Worm (Caenorhabditis elegans) whole organism, late embryonic: ENCODE measurements around the gene ptr-19.

ENCODE experiments used
- C08G9.2 ChIP-seq: sonication (generic microtip); optimal IDR thresholded peaks from 2 replicates; lab custom pipeline; 2016; ENCODE audit warnings: mild to moderate bottlenecking, missing genetic modification characterization, moderate library complexity, missing compliant biosample characterization
- F13H6.1 ChIP-seq: sonication (generic microtip); optimal IDR thresholded peaks from 2 replicates; lab custom pipeline; 2016; ENCODE audit warnings: missing genetic modification characterization, missing compliant biosample characterization
- K02D7.2 ChIP-seq: sonication (generic microtip); optimal IDR thresholded peaks from 2 replicates; lab custom pipeline; 2017; ENCODE audit warnings: mild to moderate bottlenecking, missing genetic modification characterization, missing compliant biosample characterization
- T23F11.4 ChIP-seq: fragments of 200-800 bp; sonication (Bioruptor generic); optimal IDR thresholded peaks from 2 replicates; lab custom pipeline; 2018; ENCODE audit warnings: mild to moderate bottlenecking, missing genetic modification characterization, missing compliant biosample characterization
- Y22D7AL.16 ChIP-seq: sonication (generic microtip); optimal IDR thresholded peaks from 2 replicates; lab custom pipeline; 2016; ENCODE audit warnings: missing genetic modification characterization, missing compliant biosample characterization
- ahr-1 ChIP-seq: sonication (generic microtip); optimal IDR thresholded peaks from 2 replicates; lab custom pipeline; 2016; ENCODE audit warnings: missing genetic modification characterization, missing compliant biosample characterization
- ceh-18 ChIP-seq: sonication (generic microtip); optimal IDR thresholded peaks from 2 replicates; lab custom pipeline; 2016; ENCODE audit warnings: missing genetic modification characterization, missing compliant biosample characterization
- ceh-19 ChIP-seq: fragments of 200-800 bp; sonication (Bioruptor generic); optimal IDR thresholded peaks from 2 replicates; lab custom pipeline; 2018; ENCODE audit warnings: mild to moderate bottlenecking, missing genetic modification characterization, missing compliant biosample characterization
- ceh-22 ChIP-seq: sonication (generic microtip); optimal IDR thresholded peaks from 2 replicates; lab custom pipeline; 2017; ENCODE audit warnings: missing biosample characterization, missing genetic modification characterization
- ceh-24 ChIP-seq: sonication (generic microtip); optimal IDR thresholded peaks from 2 replicates; lab custom pipeline; 2016; ENCODE audit warnings: mild to moderate bottlenecking, missing genetic modification characterization, missing compliant biosample characterization
- ceh-30 ChIP-seq: fragments of 150-350 bp; optimal IDR thresholded peaks from 2 replicates; lab custom pipeline; 2014; ENCODE audit warnings: missing biosample characterization, missing genetic modification characterization
- ceh-34 ChIP-seq: sonication (generic microtip); optimal IDR thresholded peaks from 2 replicates; lab custom pipeline; 2016; ENCODE audit warnings: mild to moderate bottlenecking, missing genetic modification characterization, missing compliant biosample characterization
- ceh-45 ChIP-seq: fragments of 200-800 bp; sonication (Bioruptor generic); IDR thresholded peaks from 2 replicates; pipeline ENCODE4 v1.3.6; 2022; ENCODE audit warnings: missing genetic modification reagents, missing genetic modification characterization, missing compliant biosample characterization
- ceh-48 ChIP-seq: sonication (generic microtip); optimal IDR thresholded peaks from 2 replicates; lab custom pipeline; 2016; ENCODE audit warnings: missing genetic modification characterization, inconsistent platforms, missing compliant biosample characterization
- ceh-6 ChIP-seq: fragments of 200-800 bp; sonication (Bioruptor generic); optimal IDR thresholded peaks from 2 replicates; lab custom pipeline; 2018; ENCODE audit warnings: mild to moderate bottlenecking, missing genetic modification characterization, missing compliant biosample characterization
- ceh-9 ChIP-seq: sonication (generic microtip); optimal IDR thresholded peaks from 2 replicates; lab custom pipeline; 2016; ENCODE audit warnings: mild to moderate bottlenecking, missing genetic modification characterization, inconsistent platforms, missing compliant biosample characterization
- che-1 ChIP-seq: sonication (generic microtip); optimal IDR thresholded peaks from 2 replicates; lab custom pipeline; 2016; ENCODE audit warnings: mild to moderate bottlenecking, missing genetic modification characterization, missing compliant biosample characterization
- dmd-4 ChIP-seq: sonication (generic microtip); optimal IDR thresholded peaks from 2 replicates; lab custom pipeline; 2016; ENCODE audit warnings: borderline replicate concordance, missing genetic modification characterization, missing compliant biosample characterization
- dve-1 ChIP-seq: sonication (generic microtip); optimal IDR thresholded peaks from 2 replicates; lab custom pipeline; 2017; ENCODE audit warnings: antibody characterized with exemption, mild to moderate bottlenecking, missing genetic modification characterization, missing compliant biosample characterization
- elt-4 ChIP-seq: sonication (generic microtip); optimal IDR thresholded peaks from 2 replicates; lab custom pipeline; 2016; ENCODE audit warnings: missing genetic modification characterization, missing compliant biosample characterization
- fkh-10 ChIP-seq: fragments of 150-350 bp; optimal IDR thresholded peaks from 2 replicates; lab custom pipeline; 2014; ENCODE audit warnings: missing biosample characterization, missing genetic modification reagents, missing genetic modification characterization
- fkh-6 ChIP-seq: sonication (generic microtip); optimal IDR thresholded peaks from 2 replicates; lab custom pipeline; 2016; ENCODE audit warnings: missing genetic modification characterization, missing compliant biosample characterization
- gmeb-2 ChIP-seq: sonication (generic microtip); optimal IDR thresholded peaks from 2 replicates; lab custom pipeline; 2016; ENCODE audit warnings: missing genetic modification characterization, inconsistent platforms, missing compliant biosample characterization
- hlh-15 ChIP-seq: sonication (generic microtip); optimal IDR thresholded peaks from 2 replicates; lab custom pipeline; 2016; ENCODE audit warnings: missing genetic modification characterization, missing compliant biosample characterization
- hlh-30 ChIP-seq: sonication (generic microtip); optimal IDR thresholded peaks from 2 replicates; lab custom pipeline; 2017; ENCODE audit warnings: antibody characterized with exemption, missing genetic modification characterization, missing compliant biosample characterization; ENCODE audit not compliant: insufficient read depth
- hlh-8 ChIP-seq: sonication (generic microtip); optimal IDR thresholded peaks from 2 replicates; lab custom pipeline; 2016; ENCODE audit warnings: missing genotype, missing genetic modification characterization, missing compliant biosample characterization
- lin-11 ChIP-seq: fragments of 200-800 bp; sonication (Bioruptor generic); optimal IDR thresholded peaks from 2 replicates; lab custom pipeline; 2018; ENCODE audit warnings: mild to moderate bottlenecking, missing genetic modification characterization, missing compliant biosample characterization
- madf-2 ChIP-seq: sonication (generic microtip); optimal IDR thresholded peaks from 2 replicates; lab custom pipeline; 2017; ENCODE audit warnings: missing genetic modification characterization, missing compliant biosample characterization
- mec-3 ChIP-seq: sonication (generic microtip); optimal IDR thresholded peaks from 2 replicates; lab custom pipeline; 2016; ENCODE audit warnings: borderline replicate concordance, missing genetic modification characterization, missing compliant biosample characterization
- nhr-11 ChIP-seq: fragments of 150-350 bp; optimal IDR thresholded peaks from 2 replicates; lab custom pipeline; 2014; ENCODE audit warnings: missing biosample characterization, missing genetic modification characterization
- npax-4 ChIP-seq: sonication (generic microtip); optimal IDR thresholded peaks from 2 replicates; lab custom pipeline; 2016; ENCODE audit warnings: missing genetic modification characterization, missing compliant biosample characterization
- odd-2 ChIP-seq: sonication (generic microtip); optimal IDR thresholded peaks from 2 replicates; lab custom pipeline; 2017; ENCODE audit warnings: antibody characterized with exemption, mild to moderate bottlenecking, missing genetic modification characterization, missing compliant biosample characterization
- pat-9 ChIP-seq: fragments of 200-800 bp; sonication (Bioruptor generic); optimal IDR thresholded peaks from 2 replicates; lab custom pipeline; 2018; ENCODE audit warnings: mild to moderate bottlenecking, missing genetic modification characterization, moderate library complexity, missing compliant biosample characterization
- pax-1 ChIP-seq: fragments of 150-350 bp; optimal IDR thresholded peaks from 2 replicates; lab custom pipeline; 2014; ENCODE audit warnings: missing biosample characterization, missing genetic modification characterization
- pha-2 ChIP-seq: sonication (generic microtip); optimal IDR thresholded peaks from 2 replicates; lab custom pipeline; 2017; ENCODE audit warnings: mild to moderate bottlenecking, missing genetic modification characterization, missing compliant biosample characterization
- pha-4 ChIP-seq: fragments of 150-350 bp; optimal IDR thresholded peaks from 2 replicates; lab custom pipeline; 2018; ENCODE audit warnings: missing biosample characterization, missing genetic modification reagents, missing genetic modification characterization
- pqm-1 ChIP-seq: sonication (generic microtip); optimal IDR thresholded peaks from 2 replicates; lab custom pipeline; 2016; ENCODE audit warnings: missing genetic modification characterization, missing compliant biosample characterization
- ref-2 ChIP-seq: sonication (generic microtip); optimal IDR thresholded peaks from 2 replicates; lab custom pipeline; 2016; ENCODE audit warnings: missing genetic modification characterization, missing compliant biosample characterization
- rnt-1 ChIP-seq: sonication (generic microtip); optimal IDR thresholded peaks from 2 replicates; lab custom pipeline; 2016; ENCODE audit warnings: missing genetic modification characterization, missing compliant biosample characterization
- sdc-2 ChIP-seq: sonication (generic microtip); optimal IDR thresholded peaks from 2 replicates; lab custom pipeline; 2016; ENCODE audit warnings: missing genotype, missing genetic modification characterization, missing compliant biosample characterization
- sox-2 ChIP-seq: fragments of 200-800 bp; sonication (Bioruptor generic); IDR thresholded peaks from 2 replicates; pipeline ENCODE4 v1.3.6; 2022; ENCODE audit warnings: missing genetic modification reagents, missing genetic modification characterization, missing compliant biosample characterization
- sox-4 ChIP-seq: sonication (generic microtip); optimal IDR thresholded peaks from 2 replicates; lab custom pipeline; 2017; ENCODE audit warnings: mild to moderate bottlenecking, missing genetic modification characterization, inconsistent platforms, missing compliant biosample characterization
- syd-9 ChIP-seq: sonication (generic microtip); optimal IDR thresholded peaks from 2 replicates; lab custom pipeline; 2016; ENCODE audit warnings: mild to moderate bottlenecking, missing genetic modification characterization, moderate library complexity, missing compliant biosample characterization
- ttx-3 ChIP-seq: sonication (generic microtip); optimal IDR thresholded peaks from 2 replicates; lab custom pipeline; 2016; ENCODE audit warnings: missing genetic modification reagents, missing genetic modification characterization, missing compliant biosample characterization
- unc-42 ChIP-seq: sonication (generic microtip); optimal IDR thresholded peaks from 2 replicates; lab custom pipeline; 2016; ENCODE audit warnings: missing genotype, missing genetic modification characterization, missing compliant biosample characterization
- unc-55 ChIP-seq: sonication (generic microtip); optimal IDR thresholded peaks from 2 replicates; lab custom pipeline; 2017; ENCODE audit warnings: missing biosample characterization, missing genetic modification reagents, missing genetic modification characterization
- zip-5 ChIP-seq: sonication (generic microtip); optimal IDR thresholded peaks from 2 replicates; lab custom pipeline; 2016; ENCODE audit warnings: missing genetic modification characterization, missing compliant biosample characterization
- ztf-16 ChIP-seq: sonication (generic microtip); optimal IDR thresholded peaks from 2 replicates; lab custom pipeline; 2017; ENCODE audit warnings: missing genetic modification characterization, missing compliant biosample characterization

ptr-19 gene

DNA sequence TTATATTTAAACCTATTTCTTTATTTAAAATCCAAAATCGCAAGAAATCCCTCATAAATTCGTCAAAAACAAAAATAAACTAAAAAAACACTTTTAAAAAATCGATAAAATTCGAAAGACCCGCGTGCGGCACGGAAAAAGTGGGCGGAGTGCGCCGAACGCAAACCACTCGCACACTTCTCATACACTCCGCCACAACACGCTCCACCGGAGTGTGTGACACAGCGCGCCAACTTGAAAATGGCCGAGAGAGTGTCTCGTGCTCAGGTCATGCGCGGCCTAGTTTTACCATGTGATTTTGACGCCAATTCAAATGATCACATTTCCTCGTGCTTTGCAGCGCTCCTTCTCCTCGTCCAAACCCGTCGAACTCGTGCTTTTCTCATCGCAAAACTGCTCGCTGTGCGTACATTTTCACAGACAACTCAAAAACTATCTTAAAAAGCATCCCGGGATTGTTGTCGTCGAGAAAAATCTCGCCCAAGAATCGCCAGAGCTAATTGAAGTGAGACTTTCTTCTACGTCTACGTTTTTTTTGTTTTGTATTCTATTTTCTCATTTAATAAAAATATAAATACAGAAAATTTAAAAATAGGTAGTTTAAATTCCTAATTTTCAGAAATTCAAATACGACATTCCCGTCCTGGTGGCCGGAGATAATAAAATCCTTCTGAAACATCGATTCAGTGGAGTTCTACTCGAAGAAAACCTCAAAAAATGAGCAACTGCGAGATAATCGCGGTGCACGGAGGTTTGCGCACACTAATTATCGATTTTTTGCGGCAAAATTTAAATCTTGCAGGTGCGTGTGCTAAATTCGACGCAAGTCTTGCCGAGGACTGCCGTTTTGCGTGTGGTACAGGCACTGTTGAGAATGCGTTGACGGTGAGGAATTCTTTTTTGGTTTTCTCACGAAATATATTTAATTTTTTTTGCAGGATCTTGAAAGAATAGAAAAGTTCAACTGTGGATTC is 22.3 kb upstream of the ptr-19 start, which contains the start of gene tasp-1 (continued):
- TF ChIP-seq C08G9.2 (tag; lab: Kevin White, UChicago), result peak; percentile 98
- TF ChIP-seq F13H6.1 (tag; lab: Kevin White, UChicago), result peak; percentile 98
- peak; percentile 29 for TF ChIP-seq odd-2
- TF ChIP-seq madf-2 (tag; lab: Kevin White, UChicago), result peak; percentile 98
- TF ChIP-seq pha-4 (tag; lab: Kevin White, UChicago), result no peak
- peak; percentile 91 for TF ChIP-seq sox-4 (tag; lab: Kevin White, UChicago)
- TF ChIP-seq fkh-10 (GFP tag; lab: Kevin White, UChicago), result peak; percentile 94
- TF ChIP-seq sdc-2 (tag; lab: Kevin White, UChicago), result peak; percentile 90
- TF ChIP-seq unc-55, result peak; percentile 93
- peak; percentile 92 for TF ChIP-seq Y22D7AL.16 (tag; lab: Kevin White, UChicago)
- peak; percentile 97 for TF ChIP-seq dmd-4
- TF ChIP-seq ceh-18, result peak; percentile 100
- peak; percentile 98 for TF ChIP-seq pat-9
- peak; percentile 96 for TF ChIP-seq ceh-19
- peak; percentile 98 for TF ChIP-seq dve-1 (tag; lab: Kevin White, UChicago)
- TF ChIP-seq ceh-30 (tag; lab: Kevin White, UChicago), result peak; percentile 29
- peak; percentile 91 for TF ChIP-seq gmeb-2 (tag; lab: Kevin White, UChicago)
- peak; percentile 97 for TF ChIP-seq ceh-22 (tag; lab: Kevin White, UChicago)
- TF ChIP-seq mec-3 (tag; lab: Kevin White, UChicago), result peak; percentile 98
- peak; percentile 89 for TF ChIP-seq ttx-3
- no peak for TF ChIP-seq ceh-9 (tag; lab: Kevin White, UChicago)
- TF ChIP-seq hlh-30 (tag; lab: Kevin White, UChicago), result peak; percentile 100
- peak; percentile 84 for TF ChIP-seq ceh-24
- peak; percentile 90 for TF ChIP-seq ceh-6 (GFP tag; lab: Kevin White, UChicago)
- peak; percentile 62 for TF ChIP-seq npax-4 (tag; lab: Kevin White, UChicago)
- TF ChIP-seq fkh-6, result peak; percentile 87
- TF ChIP-seq che-1 (tag; lab: Kevin White, UChicago), result peak; percentile 83
- peak; percentile 97 for TF ChIP-seq syd-9
- TF ChIP-seq ref-2 (tag; lab: Kevin White, UChicago), result peak; percentile 100
- peak; percentile 83 for TF ChIP-seq hlh-15 (tag; lab: Kevin White, UChicago)
- peak; percentile 90 for TF ChIP-seq zip-5 (tag; lab: Kevin White, UChicago)
- peak; percentile 89 for TF ChIP-seq nhr-11
- TF ChIP-seq pha-2 (tag; lab: Kevin White, UChicago), result peak; percentile 90
- peak; percentile 100 for TF ChIP-seq rnt-1 (tag; lab: Kevin White, UChicago)
- peak; percentile 100 for TF ChIP-seq ceh-34 (tag; lab: Kevin White, UChicago)
- peak; percentile 95 for TF ChIP-seq T23F11.4 (GFP tag; lab: Kevin White, UChicago)
- TF ChIP-seq hlh-8 (tag; lab: Kevin White, UChicago), result peak; percentile 98
- peak; percentile 100 for TF ChIP-seq ceh-48 (tag; lab: Kevin White, UChicago)
- TF ChIP-seq K02D7.2 (tag; lab: Kevin White, UChicago), result peak; percentile 92
- TF ChIP-seq pax-1 (tag; lab: Kevin White, UChicago), result peak; percentile 88
- peak; percentile 100 for TF ChIP-seq ztf-16 (tag; lab: Kevin White, UChicago)
- peak; percentile 93 for TF ChIP-seq ceh-45
- TF ChIP-seq elt-4 (tag; lab: Kevin White, UChicago), result peak; percentile 26
- peak; percentile 76 for TF ChIP-seq lin-11 (tag; lab: Kevin White, UChicago)
- peak; percentile 93 for TF ChIP-seq sox-2 (GFP tag; lab: Robert Waterston, UW)
- peak; percentile 100 for TF ChIP-seq unc-42 (tag; lab: Kevin White, UChicago)
- TF ChIP-seq ahr-1 (tag; lab: Kevin White, UChicago), result peak; percentile 97
- TF ChIP-seq pqm-1 (tag; lab: Kevin White, UChicago), result peak; percentile 99
